Fruit fly (Drosophila melanogaster): Measurements from ENCODE around the gene CYLD.

The CYLD gene

dm6 chr2L:10303786-10304185 is 4.1 kb upstream of the CYLD start, which contains the start of gene nmd (continued):
- TF ChIP-seq CG12744 (GFP tag; optimal IDR thresholded peaks at IDR 0.05) = no peak
- no peak for TF ChIP-seq CG10543 (GFP tag; optimal IDR thresholded peaks at IDR 0.05)
- TF ChIP-seq CG4328 (GFP tag; optimal IDR thresholded peaks at IDR 0.05) = no peak
- no peak for TF ChIP-seq hbn (GFP tag; IDR thresholded peaks at IDR 0.05; ENCODE audit: partially characterized antibody)
- TF ChIP-seq sqz (GFP tag; optimal IDR thresholded peaks at IDR 0.05) = no peak
- TF ChIP-seq CG4854 (GFP tag; optimal IDR thresholded peaks at IDR 0.05) = no peak
- no peak for TF ChIP-seq CG30431 (GFP tag; optimal IDR thresholded peaks at IDR 0.05)
- no peak for TF ChIP-seq run (tag; optimal IDR thresholded peaks at IDR 0.05)
- TF ChIP-seq Max (GFP tag; optimal IDR thresholded peaks at IDR 0.05) = peak; percentile 51
- no peak for TF ChIP-seq sr (GFP tag; IDR thresholded peaks at IDR 0.05)
- peak; percentile 32 for TF ChIP-seq Hmr (GFP tag; optimal IDR thresholded peaks at IDR 0.05)
- TF ChIP-seq BEAF-32 (GFP tag; optimal IDR thresholded peaks at IDR 0.05) = peak; percentile 41
- no peak for TF ChIP-seq CG6654 (GFP tag; optimal IDR thresholded peaks at IDR 0.05)
- TF ChIP-seq CG16863 (GFP tag; optimal IDR thresholded peaks at IDR 0.05) = no peak
- no peak for TF ChIP-seq CG31441 (GFP tag; IDR thresholded peaks at IDR 0.05)
- no peak for TF ChIP-seq zfh2 (GFP tag; optimal IDR thresholded peaks at IDR 0.05)
- TF ChIP-seq twi (tag; optimal IDR thresholded peaks at IDR 0.05) = no peak
- no peak for TF ChIP-seq CG8944 (GFP tag; optimal IDR thresholded peaks at IDR 0.05)
- TF ChIP-seq HmgZ (tag; optimal IDR thresholded peaks at IDR 0.05) = peak; percentile 19
- peak; percentile 81 for TF ChIP-seq row (GFP tag; IDR thresholded peaks at IDR 0.05)
- TF ChIP-seq CG9876 (GFP tag; optimal IDR thresholded peaks at IDR 0.05) = no peak
- TF ChIP-seq CG1529 (GFP tag; optimal IDR thresholded peaks at IDR 0.05) = no peak
- TF ChIP-seq prd (optimal IDR thresholded peaks at IDR 0.05) = no peak
- TF ChIP-seq prd (GFP tag; IDR thresholded peaks at IDR 0.05) = peak; percentile 4; the same call in 1 of the 3 replicates
- peak; percentile 21 for TF ChIP-seq phol (tag; optimal IDR thresholded peaks at IDR 0.05)
- TF ChIP-seq salm (tag; optimal IDR thresholded peaks at IDR 0.05) = no peak
- TF ChIP-seq dpn (GFP tag; optimal IDR thresholded peaks at IDR 0.05) = peak in 1 of 2 experiments; percentile 12
- TF ChIP-seq CG31388 (GFP tag; optimal IDR thresholded peaks at IDR 0.05) = no peak
- no peak for TF ChIP-seq CG2875 (GFP tag; optimal IDR thresholded peaks at IDR 0.05)
- TF ChIP-seq CG3163 (GFP tag; optimal IDR thresholded peaks at IDR 0.05) = no peak
- TF ChIP-seq Fer1 (GFP tag; optimal IDR thresholded peaks at IDR 0.05) = peak; percentile 50
- no peak for TF ChIP-seq CG4820 (GFP tag; optimal IDR thresholded peaks at IDR 0.05)
- no peak for TF ChIP-seq ato (GFP tag; IDR thresholded peaks at IDR 0.05; ENCODE audit: partially characterized antibody)
- peak in 1 of 2 experiments; percentile 24 for TF ChIP-seq Hr51 (GFP tag; optimal IDR thresholded peaks at IDR 0.05)
- peak; percentile 90 for TF ChIP-seq stwl (tag; optimal IDR thresholded peaks at IDR 0.05)
- no peak for TF ChIP-seq Nf-YA (GFP tag; IDR thresholded peaks at IDR 0.05)
- TF ChIP-seq en (GFP tag; optimal IDR thresholded peaks at IDR 0.05) = no peak
- no peak for TF ChIP-seq CTCF (GFP tag; optimal IDR thresholded peaks at IDR 0.05)
- peak; percentile 7 for TF ChIP-seq CG17186 (GFP tag; optimal IDR thresholded peaks at IDR 0.05)
- no peak for TF ChIP-seq pnt (GFP tag; optimal IDR thresholded peaks at IDR 0.05)
- TF ChIP-seq sima (GFP tag; optimal IDR thresholded peaks at IDR 0.05) = no peak
- peak; percentile 20 for TF ChIP-seq Myb (GFP tag; optimal IDR thresholded peaks at IDR 0.05)
- TF ChIP-seq CG10274 (GFP tag; optimal IDR thresholded peaks at IDR 0.05) = no peak
- TF ChIP-seq bbx (GFP tag; IDR thresholded peaks at IDR 0.05; ENCODE audit: partially characterized antibody) = peak; percentile 38; the same call in 1 of the 2 replicates
- peak; percentile 53; the same call in 1 of the 2 replicates for TF ChIP-seq Bgb (GFP tag; IDR thresholded peaks at IDR 0.05; ENCODE audit: partially characterized antibody)
- TF ChIP-seq CG2120 (GFP tag; optimal IDR thresholded peaks at IDR 0.05) = peak; percentile 33
- no peak for TF ChIP-seq CG8924 (tag; optimal IDR thresholded peaks at IDR 0.05)
- no peak for TF ChIP-seq HHEX (GFP tag; optimal IDR thresholded peaks at IDR 0.05)
- TF ChIP-seq nerfin-1 (tag; optimal IDR thresholded peaks at IDR 0.05) = no peak
- no peak for TF ChIP-seq CG1647 (GFP tag; optimal IDR thresholded peaks at IDR 0.05)
- peak; percentile 62 for TF ChIP-seq Lhr (GFP tag; optimal IDR thresholded peaks at IDR 0.05)
- TF ChIP-seq CG7357 (GFP tag; IDR thresholded peaks at IDR 0.05) = no peak
